Worm (Caenorhabditis elegans): ENCODE data around the gene C49F5.8.

DNA sequence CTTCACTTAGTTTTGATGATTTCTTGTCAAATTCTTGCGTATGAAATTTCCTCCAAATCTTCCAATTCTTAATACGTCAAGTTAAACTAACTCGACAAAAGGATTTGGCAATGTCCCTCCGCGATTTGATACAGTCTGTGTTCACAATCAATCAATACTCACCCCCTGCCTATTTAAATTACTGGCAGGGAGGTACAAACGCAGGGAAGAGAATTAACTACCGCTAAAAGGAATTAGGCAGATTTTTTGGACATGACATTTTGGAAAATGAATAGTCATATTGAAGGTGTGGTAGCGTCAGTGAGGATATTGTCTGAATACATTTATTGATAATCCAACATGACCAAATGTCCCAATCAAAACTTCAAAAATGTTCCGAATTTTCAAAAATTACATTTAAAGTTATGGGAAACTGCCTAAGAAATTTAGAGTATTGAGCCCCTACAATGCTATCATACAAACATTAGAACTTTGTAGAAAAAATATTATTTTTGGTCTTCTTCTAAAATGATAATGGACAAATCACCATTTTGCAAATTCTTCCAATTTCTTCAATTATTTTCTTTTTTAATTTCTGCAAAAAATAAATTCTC, 22.5 kb upstream of the C49F5.8 start:
- TF ChIP-seq ztf-11 (tag; optimal IDR thresholded peaks at IDR 0.05) (peak; percentile 97), lin-13 (tag; optimal IDR thresholded peaks at IDR 0.05) (peak; percentile 78), drap-1 (GFP tag; optimal IDR thresholded peaks at IDR 0.05) (peak; percentile 95), lsy-2 (tag; optimal IDR thresholded peaks at IDR 0.05) (peak; percentile 88), snpc-4 (tag; optimal IDR thresholded peaks at IDR 0.05) (no peak)

All from whole organism, mixed stage, embryonic.